Fruit fly (Drosophila melanogaster) whole organism, embryonic: Measurements from ENCODE around the gene CG43400.
A peak's percentile ranks its signal among the peaks of the same experiment; 100 is the strongest.

Experiments used
- Awh ChIP-seq: fragments of 200-800 bp; sonication (Bioruptor generic); IDR thresholded peaks from 2 replicates; pipeline ENCODE4, ENCODE4 v1.3.6; 2022; ENCODE audit warnings: missing biosample characterization, missing genetic modification characterization
- Bdp1 ChIP-seq: fragments of 200-800 bp; sonication (Bioruptor generic); optimal IDR thresholded peaks from 3 replicates; lab custom pipeline; 2016; ENCODE audit warnings: missing biosample characterization, missing genetic modification characterization
- CG11247 ChIP-seq: fragments of 200-800 bp; sonication (Bioruptor generic); IDR thresholded peaks from 2 replicates; pipeline ENCODE4 v1.3.6; 2022; ENCODE audit warnings: missing biosample characterization, missing genetic modification characterization
- CG12942 ChIP-seq: fragments of 200-800 bp; sonication (Bioruptor generic); optimal IDR thresholded peaks from 3 replicates; lab custom pipeline; 2016; ENCODE audit warnings: missing biosample characterization, missing genetic modification characterization
- CG13287 ChIP-seq: fragments of 200-800 bp; sonication (Bioruptor generic); IDR thresholded peaks from 2 replicates; pipeline ENCODE4 v1.3.6; 2022; ENCODE audit warnings: missing biosample characterization, missing genetic modification characterization; ENCODE audit not compliant: partially characterized antibody
- CG13894 ChIP-seq: fragments of 200-800 bp; sonication (Bioruptor generic); optimal IDR thresholded peaks from 3 replicates; lab custom pipeline; 2018; ENCODE audit warnings: missing biosample characterization, mild to moderate bottlenecking, missing genetic modification characterization, moderate library complexity
- CG14710 ChIP-seq: fragments of 200-800 bp; sonication (Bioruptor generic); optimal IDR thresholded peaks from 3 replicates; lab custom pipeline; 2019; ENCODE audit warnings: missing biosample characterization, mild to moderate bottlenecking, missing genetic modification characterization, moderate library complexity
- CG15073 ChIP-seq: fragments of 200-800 bp; sonication (Bioruptor generic); optimal IDR thresholded peaks from 2 replicates; lab custom pipeline; 2016; ENCODE audit warnings: missing biosample characterization, missing genetic modification characterization
- CG1603 ChIP-seq: fragments of 200-800 bp; sonication (Bioruptor generic); optimal IDR thresholded peaks from 2 replicates; lab custom pipeline; 2019; ENCODE audit warnings: missing biosample characterization, mild to moderate bottlenecking, missing genetic modification characterization, moderate library complexity
- CG16813 ChIP-seq: fragments of 200-800 bp; sonication (Bioruptor generic); IDR thresholded peaks from 3 replicates; pipeline ENCODE4 v1.3.6; 2022; ENCODE audit warnings: missing biosample characterization, missing genetic modification characterization; ENCODE audit not compliant: partially characterized antibody
- CG17359 ChIP-seq: fragments of 200-800 bp; sonication (Bioruptor generic); optimal IDR thresholded peaks from 3 replicates; lab custom pipeline; 2018; ENCODE audit warnings: missing biosample characterization, mild to moderate bottlenecking, missing genetic modification characterization, moderate library complexity
- CG17829 ChIP-seq: fragments of 200-800 bp; optimal IDR thresholded peaks from 2 replicates; lab custom pipeline; 2019; ENCODE audit warnings: missing biosample characterization, mild to moderate bottlenecking, missing genetic modification characterization, moderate library complexity
- CG31224 ChIP-seq: fragments of 200-800 bp; sonication (Bioruptor generic); IDR thresholded peaks from 2 replicates; pipeline ENCODE4 v1.3.6; 2022; ENCODE audit warnings: missing biosample characterization, missing genetic modification characterization
- CG32532 ChIP-seq: fragments of 200-800 bp; sonication (Bioruptor generic); IDR thresholded peaks from 2 replicates; pipeline ENCODE4 v1.3.6; 2022; ENCODE audit warnings: missing biosample characterization, missing genetic modification characterization
- CG3281 ChIP-seq: fragments of 200-800 bp; sonication (Bioruptor generic); optimal IDR thresholded peaks from 3 replicates; lab custom pipeline; 2017; ENCODE audit warnings: missing biosample characterization, mild to moderate bottlenecking, missing genetic modification characterization
- CG4820 ChIP-seq: fragments of 200-800 bp; sonication (Bioruptor generic); optimal IDR thresholded peaks from 3 replicates; lab custom pipeline; 2016; ENCODE audit warnings: missing biosample characterization, missing genetic modification characterization
- CG7372 ChIP-seq: fragments of 200-800 bp; sonication (Bioruptor generic); IDR thresholded peaks from 2 replicates; pipeline ENCODE4 v1.3.6; 2022; ENCODE audit warnings: missing biosample characterization, missing genetic modification characterization
- CG7839 ChIP-seq: fragments of 200-800 bp; sonication (Bioruptor generic); optimal IDR thresholded peaks from 3 replicates; lab custom pipeline; 2018; ENCODE audit warnings: missing biosample characterization, mild to moderate bottlenecking, missing genetic modification characterization, moderate library complexity
- CTCF ChIP-seq: fragments of 200-800 bp; sonication (Bioruptor generic); optimal IDR thresholded peaks from 2 replicates; lab custom pipeline; 2017; ENCODE audit warnings: missing biosample characterization, mild to moderate bottlenecking, missing genetic modification characterization, moderate library complexity
- D ChIP-seq, 2 experiments: fragments of 200-800 bp in 1 of 2; fragments of >200 bp in 1 of 2; sonication (Bioruptor generic) in 1 of 2; optimal IDR thresholded peaks; 2 replicates in 1 of 2; 3 replicates in 1 of 2; lab custom pipeline; 2017; ENCODE audit warnings: mild to moderate bottlenecking in 1 of 2, missing biosample characterization in 1 of 2, missing genetic modification characterization in 1 of 2, missing genetic modification reagents in 1 of 2
- Dll ChIP-seq: fragments of 200-800 bp; sonication (Bioruptor generic); IDR thresholded peaks from 4 replicates; pipeline ENCODE4 v1.3.6; 2022; ENCODE audit warnings: missing biosample characterization, missing genetic modification characterization; ENCODE audit not compliant: partially characterized antibody
- Doc3 ChIP-seq: fragments of 200-800 bp; sonication (Bioruptor generic); IDR thresholded peaks from 3 replicates; pipeline ENCODE4 v1.3.6; 2022; ENCODE audit warnings: missing biosample characterization, missing genetic modification characterization; ENCODE audit not compliant: partially characterized antibody
- HmgD ChIP-seq: fragments of 200-800 bp; sonication (Bioruptor generic); optimal IDR thresholded peaks from 3 replicates; lab custom pipeline; 2016; ENCODE audit warnings: missing biosample characterization, missing genetic modification characterization
- Lpt ChIP-seq: fragments of >200 bp; optimal IDR thresholded peaks from 2 replicates; lab custom pipeline; 2018; ENCODE audit warnings: missing biosample characterization, missing genetic modification characterization
- Nf-YC ChIP-seq: fragments of 200-800 bp; optimal IDR thresholded peaks from 3 replicates; lab custom pipeline; 2019; ENCODE audit warnings: missing biosample characterization, mild to moderate bottlenecking, missing genetic modification characterization, moderate library complexity
- ab ChIP-seq: fragments of 200-800 bp; sonication (Bioruptor generic); optimal IDR thresholded peaks from 2 replicates; lab custom pipeline; 2016; ENCODE audit warnings: missing biosample characterization, missing genetic modification characterization
- amos ChIP-seq: fragments of 200-800 bp; sonication (Bioruptor generic); IDR thresholded peaks from 2 replicates; pipeline ENCODE4 v1.3.6; 2022; ENCODE audit warnings: missing biosample characterization, missing genetic modification characterization; ENCODE audit not compliant: partially characterized antibody
- ato ChIP-seq: fragments of 200-800 bp; sonication (Bioruptor generic); IDR thresholded peaks from 2 replicates; pipeline ENCODE4 v1.3.6; 2022; ENCODE audit warnings: missing biosample characterization, missing genetic modification characterization; ENCODE audit not compliant: partially characterized antibody
- chm ChIP-seq: fragments of 200-800 bp; sonication (Bioruptor generic); IDR thresholded peaks from 2 replicates; pipeline ENCODE4 v1.3.6; 2022; ENCODE audit warnings: missing biosample characterization, missing genetic modification characterization
- ci ChIP-seq: fragments of 200-800 bp; sonication (Bioruptor generic); IDR thresholded peaks from 3 replicates; pipeline ENCODE4 v1.3.6; 2022; ENCODE audit warnings: missing biosample characterization, missing genetic modification characterization
- exex ChIP-seq: fragments of 200-800 bp; sonication (Bioruptor generic); optimal IDR thresholded peaks from 4 replicates; lab custom pipeline; 2018; ENCODE audit warnings: missing biosample characterization, mild to moderate bottlenecking, missing genetic modification characterization, moderate library complexity
- inv ChIP-seq: fragments of 200-800 bp; sonication (Bioruptor generic); IDR thresholded peaks from 2 replicates; pipeline ENCODE4 v1.3.6; 2022; ENCODE audit warnings: missing biosample characterization, missing genetic modification characterization; ENCODE audit not compliant: partially characterized antibody
- mam ChIP-seq: fragments of 200-800 bp; sonication (Bioruptor generic); optimal IDR thresholded peaks from 3 replicates; lab custom pipeline; 2016; ENCODE audit warnings: missing biosample characterization, missing genetic modification characterization
- mld ChIP-seq: fragments of 200-800 bp; sonication (Bioruptor generic); IDR thresholded peaks from 3 replicates; pipeline ENCODE4 v1.3.6; 2022; ENCODE audit warnings: missing biosample characterization, missing genetic modification characterization; ENCODE audit not compliant: partially characterized antibody
- nerfin-2 ChIP-seq: fragments of 200-800 bp; sonication (Bioruptor generic); IDR thresholded peaks from 2 replicates; pipeline ENCODE4 v1.3.6; 2022; ENCODE audit warnings: missing biosample characterization, missing genetic modification characterization; ENCODE audit not compliant: partially characterized antibody
- nmo ChIP-seq: fragments of 200-800 bp; sonication (Bioruptor generic); optimal IDR thresholded peaks from 2 replicates; lab custom pipeline; 2018; ENCODE audit warnings: missing biosample characterization, mild to moderate bottlenecking, missing genetic modification characterization, moderate library complexity
- odd ChIP-seq: fragments of 200-800 bp; sonication (Bioruptor generic); optimal IDR thresholded peaks from 2 replicates; lab custom pipeline; 2017; ENCODE audit warnings: missing biosample characterization, mild to moderate bottlenecking, missing genetic modification characterization
- pan ChIP-seq, 4 experiments: fragments of >200 bp in 3 of 4; fragments of 200-800 bp in 1 of 4; sonication (Bioruptor generic) in 1 of 4; optimal IDR thresholded peaks in 3 of 4; IDR thresholded peaks in 1 of 4; 2 replicates each; pipeline versions ENCODE4 v1.3.6 to Lab custom; 2017 to 2022; ENCODE audit warnings: missing biosample characterization in 2 of 4, missing genetic modification characterization in 2 of 4, mixed read lengths in 1 of 4
- ranshi ChIP-seq: fragments of 200-800 bp; sonication (Bioruptor generic); IDR thresholded peaks from 2 replicates; pipeline ENCODE4 v1.3.6; 2022; ENCODE audit warnings: missing biosample characterization, missing genetic modification characterization
- rib ChIP-seq: fragments of 200-800 bp; sonication (Bioruptor generic); IDR thresholded peaks from 2 replicates; pipeline ENCODE4 v1.3.6; 2022; ENCODE audit warnings: missing biosample characterization, missing genetic modification characterization
- tap ChIP-seq: fragments of 200-800 bp; optimal IDR thresholded peaks from 3 replicates; lab custom pipeline; 2019; ENCODE audit warnings: missing biosample characterization, mild to moderate bottlenecking, missing genetic modification characterization, moderate library complexity
- tll ChIP-seq, 2 experiments: fragments of 200-800 bp in 1 of 2; fragments of >200 bp in 1 of 2; sonication (Bioruptor generic) in 1 of 2; optimal IDR thresholded peaks; 2 replicates each; lab custom pipeline; 2017 to 2019; ENCODE audit warnings: missing biosample characterization in 2 of 2, missing genetic modification characterization in 2 of 2, mild to moderate bottlenecking in 1 of 2, moderate library complexity in 1 of 2
- tna ChIP-seq: fragments of 200-800 bp; sonication (Bioruptor generic); IDR thresholded peaks from 2 replicates; pipeline ENCODE4 v1.3.6; 2022; ENCODE audit warnings: missing biosample characterization, missing genetic modification characterization; ENCODE audit not compliant: partially characterized antibody
- vnd ChIP-seq: fragments of 200-800 bp; sonication (Bioruptor generic); IDR thresholded peaks from 3 replicates; pipeline ENCODE4 v1.3.6; 2022; ENCODE audit warnings: missing biosample characterization, missing genetic modification characterization; ENCODE audit not compliant: partially characterized antibody
- vvl ChIP-seq: fragments of 200-800 bp; sonication (Bioruptor generic); IDR thresholded peaks from 2 replicates; pipeline ENCODE4 v1.3.6; 2022; ENCODE audit warnings: missing biosample characterization, missing genetic modification characterization
- wor ChIP-seq: fragments of 200-800 bp; sonication (Bioruptor generic); IDR thresholded peaks from 2 replicates; pipeline ENCODE4 v1.3.6; 2022; ENCODE audit warnings: missing biosample characterization, missing genetic modification characterization
- z ChIP-seq: fragments of 200-800 bp; sonication (Bioruptor generic); IDR thresholded peaks from 3 replicates; pipeline ENCODE4 v1.3.6; 2022; ENCODE audit warnings: missing biosample characterization, missing genetic modification characterization
- zen2 ChIP-seq: fragments of 200-800 bp; sonication (Bioruptor generic); IDR thresholded peaks from 3 replicates; pipeline ENCODE4 v1.3.6; 2022; ENCODE audit warnings: missing biosample characterization, missing genetic modification characterization; ENCODE audit not compliant: partially characterized antibody
- zfh2 ChIP-seq: fragments of 200-800 bp; sonication (Bioruptor generic); optimal IDR thresholded peaks from 2 replicates; lab custom pipeline; 2016; ENCODE audit warnings: missing biosample characterization, missing genetic modification characterization

CG43400 gene

dm6 chr2L:8485562-8485961 lies 5.0 kb upstream of the CG43400 start (continued):
- no peak for TF ChIP-seq CG15073
- peak; percentile 100 for TF ChIP-seq Bdp1
- TF ChIP-seq zen2 (GFP tag; lab: Robert Waterston, UW): peak; percentile 68
- TF ChIP-seq D (optimal IDR thresholded peaks at IDR 0.05; lab: Kevin White, UChicago): no peak
- no peak for TF ChIP-seq D (GFP tag; optimal IDR thresholded peaks at IDR 0.05; lab: Kevin White, UChicago)
- no peak for TF ChIP-seq zfh2 (GFP tag; lab: Kevin White, UChicago)
- no peak for TF ChIP-seq Nf-YC (tag; lab: Kevin White, UChicago)
- no peak for TF ChIP-seq pan (optimal IDR thresholded peaks at IDR 0.05; lab: Kevin White, UChicago)
- peak in 1 of 2 experiments; percentile 11 for TF ChIP-seq pan (GFP tag; optimal IDR thresholded peaks at IDR 0.05 in 1 of 2, IDR thresholded peaks at IDR 0.05 in 1 of 2)
- TF ChIP-seq amos: peak; percentile 63
- peak; percentile 67; the same call in 1 of the 2 replicates for TF ChIP-seq tna (GFP tag; lab: Robert Waterston, UW)
- peak; percentile 79 for TF ChIP-seq nerfin-2
- no peak for TF ChIP-seq rib (GFP tag; lab: Robert Waterston, UW)
- TF ChIP-seq CG11247 (GFP tag; lab: Robert Waterston, UW): no peak
- no peak for TF ChIP-seq ab (GFP tag; lab: Kevin White, UChicago)
- TF ChIP-seq CG17829 (tag; lab: Kevin White, UChicago): peak; percentile 6
- TF ChIP-seq vnd (GFP tag; lab: Robert Waterston, UW): peak; percentile 37; the same call in 1 of the 3 replicates
- no peak for TF ChIP-seq tll (GFP tag; optimal IDR thresholded peaks at IDR 0.05; lab: Kevin White, UChicago)
- TF ChIP-seq exex (tag; lab: Kevin White, UChicago): peak; percentile 37
- TF ChIP-seq CG3281 (GFP tag; lab: Kevin White, UChicago): peak; percentile 3
- TF ChIP-seq CG16813 (GFP tag; lab: Robert Waterston, UW): peak; percentile 66
- TF ChIP-seq CG12942 (GFP tag; lab: Kevin White, UChicago): no peak
- TF ChIP-seq ato (GFP tag; lab: Robert Waterston, UW): peak; percentile 38; the same call in 1 of the 2 replicates
- TF ChIP-seq vvl (GFP tag; lab: Robert Waterston, UW): peak; percentile 37; the same call in 1 of the 2 replicates
- 0 out of 4 replicates have a peak, but pooled peaks have one; percentile 26 for TF ChIP-seq Dll
- TF ChIP-seq ci (GFP tag; lab: Robert Waterston, UW): peak; percentile 24; the same call in 1 of the 3 replicates
- 0 out of 2 replicates have a peak, but pooled peaks have one; percentile 15 for TF ChIP-seq chm (GFP tag; lab: Robert Waterston, UW)
- TF ChIP-seq z (GFP tag; lab: Robert Waterston, UW): no peak
- TF ChIP-seq mld (GFP tag; lab: Robert Waterston, UW): peak; percentile 67; the same call in 2 of the 3 replicates
- no peak for TF ChIP-seq CG1603 (tag; lab: Kevin White, UChicago)
- TF ChIP-seq CG13287: peak; percentile 50; the same call in 1 of the 2 replicates
- TF ChIP-seq CTCF (GFP tag; lab: Kevin White, UChicago): peak; percentile 96
- peak; percentile 42; the same call in 1 of the 2 replicates for TF ChIP-seq inv (GFP tag; lab: Robert Waterston, UW)
- no peak for TF ChIP-seq CG17359
- no peak for TF ChIP-seq CG7372 (GFP tag; lab: Robert Waterston, UW)
- peak; percentile 22; the same call in 1 of the 3 replicates for TF ChIP-seq Doc3 (GFP tag; lab: Robert Waterston, UW)
- no peak for TF ChIP-seq CG14710 (tag; lab: Kevin White, UChicago)
- TF ChIP-seq tap: no peak

- no peak for TF ChIP-seq Awh (GFP tag; lab: Robert Waterston, UW)
- no peak for TF ChIP-seq CG31224 (GFP tag; lab: Robert Waterston, UW)
- TF ChIP-seq CG32532 (GFP tag; lab: Robert Waterston, UW): no peak; the same call in 1 of the 2 replicates
- no peak for TF ChIP-seq ab (GFP tag; lab: Kevin White, UChicago)
- peak; percentile 41 for TF ChIP-seq nmo (GFP tag; lab: Kevin White, UChicago)
- TF ChIP-seq ranshi: no peak
- TF ChIP-seq CG4820: peak; percentile 12
- TF ChIP-seq amos: peak; percentile 17; the same call in 1 of the 2 replicates
- peak; percentile 54 for TF ChIP-seq HmgD (GFP tag; lab: Kevin White, UChicago)
- TF ChIP-seq Bdp1: peak; percentile 77
- TF ChIP-seq CG7839: no peak
- TF ChIP-seq CG13894 (tag; lab: Kevin White, UChicago): no peak
- TF ChIP-seq Lpt: no peak
- TF ChIP-seq odd (GFP tag; lab: Kevin White, UChicago): no peak
- peak; percentile 60 for TF ChIP-seq mam (GFP tag; lab: Kevin White, UChicago)
- TF ChIP-seq wor (GFP tag; lab: Robert Waterston, UW): no peak
Measured at dm6 chr2L:8488735-8489134, 1.8 kb upstream of the CG43400 start, which contains the start of gene CG13088. TSS of gene CG13088 (plus strand) at chr2L:8488981.
